Worm (Caenorhabditis elegans): ENCODE results near the gene T25B9.9.
A peak's percentile ranks its signal among the peaks of the same experiment; 100 is the strongest.

The T25B9.9 gene

ce11 chrIV:10820837-10821671, 51.6 kb downstream of the T25B9.9 start:
- TF ChIP-seq pqm-1 (tag; optimal IDR thresholded peaks at IDR 0.05) = no peak
- peak; percentile 5 for TF ChIP-seq nfya-1 (tag; optimal IDR thresholded peaks at IDR 0.05; ENCODE audit: insufficient read depth)
- no peak for TF ChIP-seq mdl-1 (tag; optimal IDR thresholded peaks at IDR 0.05)
- TF ChIP-seq daf-12 (tag; optimal IDR thresholded peaks at IDR 0.05) = no peak
- TF ChIP-seq ceh-9 (tag; optimal IDR thresholded peaks at IDR 0.05) = no peak

- TF ChIP-seq elt-2 (tag; optimal IDR thresholded peaks at IDR 0.05) (peak; percentile 77), egl-5 (tag; optimal IDR thresholded peaks at IDR 0.05) (peak; percentile 40), unc-39 (tag; optimal IDR thresholded peaks at IDR 0.05) (no peak), sea-2 (GFP tag; optimal IDR thresholded peaks at IDR 0.05) (no peak), nhr-12 (tag; optimal IDR thresholded peaks at IDR 0.05) (no peak), lsy-12 (tag; optimal IDR thresholded peaks at IDR 0.05) (peak; percentile 3), unc-62 (GFP tag; optimal IDR thresholded peaks at IDR 0.05) (peak; percentile 77), ztf-11 (tag; optimal IDR thresholded peaks at IDR 0.05) (no peak), nfya-1 (tag; optimal IDR thresholded peaks at IDR 0.05; ENCODE audit: insufficient read depth) (peak; percentile 68), ama-1 (optimal IDR thresholded peaks at IDR 0.05) (peak; percentile 36), fkh-10 (GFP tag; optimal IDR thresholded peaks at IDR 0.05) (peak; percentile 49), zag-1 (tag; optimal IDR thresholded peaks at IDR 0.05) (peak; percentile 59), elt-3 (tag; optimal IDR thresholded peaks at IDR 0.05) (no peak), nhr-23 (tag; optimal IDR thresholded peaks at IDR 0.05) (peak; percentile 82), nhr-43 (tag; optimal IDR thresholded peaks at IDR 0.05; ENCODE audit: poor library complexity, severe bottlenecking) (peak; percentile 73), ztf-4 (tag; optimal IDR thresholded peaks at IDR 0.05) (no peak), nhr-76 (tag; optimal IDR thresholded peaks at IDR 0.05) (no peak), fkh-2 (tag; optimal IDR thresholded peaks at IDR 0.05) (no peak), tbx-2 (tag; optimal IDR thresholded peaks at IDR 0.05) (peak; percentile 75), nhr-11 (tag; optimal IDR thresholded peaks at IDR 0.05) (peak; percentile 88), ZK546.5 (tag; optimal IDR thresholded peaks at IDR 0.05) (no peak), egl-27 (tag; optimal IDR thresholded peaks at IDR 0.05) (peak; percentile 74), mdl-1 (tag; optimal IDR thresholded peaks at IDR 0.05) (no peak), elt-1 (tag; optimal IDR thresholded peaks at IDR 0.05) (peak; percentile 71), aly-2 (tag; optimal IDR thresholded peaks at IDR 0.05) (no peak), jun-1 (tag; optimal IDR thresholded peaks at IDR 0.05) (peak; percentile 94), ceh-82 (tag; optimal IDR thresholded peaks at IDR 0.05) (no peak), ceh-9 (tag; optimal IDR thresholded peaks at IDR 0.05) (no peak), ceh-28 (tag; optimal IDR thresholded peaks at IDR 0.05) (peak; percentile 72), ceh-16 (tag; optimal IDR thresholded peaks at IDR 0.05) (no peak), snpc-4 (tag; optimal IDR thresholded peaks at IDR 0.05) (peak; percentile 72), fos-1 (tag; optimal IDR thresholded peaks at IDR 0.05) (peak; percentile 84), hmg-11 (tag; optimal IDR thresholded peaks at IDR 0.05) (peak; percentile 92), lin-39 (tag; optimal IDR thresholded peaks at IDR 0.05) (peak; percentile 80), pqm-1 (tag; optimal IDR thresholded peaks at IDR 0.05) (peak; percentile 74), eor-1 (tag; optimal IDR thresholded peaks at IDR 0.05) (no peak), pha-4 (tag; optimal IDR thresholded peaks at IDR 0.05) (peak; percentile 88), skn-1 (tag; optimal IDR thresholded peaks at IDR 0.05) (peak; percentile 91), nhr-25 (tag; optimal IDR thresholded peaks at IDR 0.05) (peak; percentile 93), nhr-77 (tag; optimal IDR thresholded peaks at IDR 0.05) (no peak), nhr-237 (tag; optimal IDR thresholded peaks at IDR 0.05) (no peak), mml-1 (tag; optimal IDR thresholded peaks at IDR 0.05) (no peak), nhr-67 (tag; optimal IDR thresholded peaks at IDR 0.05) (peak; percentile 8), lin-15B (tag; optimal IDR thresholded peaks at IDR 0.05) (peak; percentile 59), daf-12 (tag; optimal IDR thresholded peaks at IDR 0.05) (no peak), nhr-28 (tag; optimal IDR thresholded peaks at IDR 0.05) (no peak), R02D3.7 (tag; optimal IDR thresholded peaks at IDR 0.05) (peak; percentile 15)
Measured at ce11 chrIV:10821672-10822304, 52.3 kb downstream of the T25B9.9 start.

Measured in whole organism, L3 larva.